Fruit fly (Drosophila melanogaster) whole organism, embryonic: ENCODE results near the gene Naxe.

Experiments used
- CG11504 ChIP-seq: fragments of 200-800 bp; sonication (Bioruptor generic); optimal IDR thresholded peaks from 3 replicates; lab custom pipeline; 2019; ENCODE audit warnings: missing biosample characterization, mild to moderate bottlenecking, missing genetic modification characterization, moderate library complexity
- CG1233 ChIP-seq: fragments of 200-800 bp; sonication (Bioruptor generic); optimal IDR thresholded peaks from 4 replicates; lab custom pipeline; 2018; ENCODE audit warnings: missing biosample characterization, mild to moderate bottlenecking, missing genetic modification characterization
- CG13624 ChIP-seq: fragments of 200-800 bp; sonication (Bioruptor generic); optimal IDR thresholded peaks from 2 replicates; lab custom pipeline; 2016; ENCODE audit warnings: missing biosample characterization, missing genetic modification characterization
- CG14441 ChIP-seq: fragments of 200-800 bp; sonication (Bioruptor generic); IDR thresholded peaks from 2 replicates; pipeline ENCODE4 v1.3.6; 2022; ENCODE audit warnings: missing biosample characterization, missing genetic modification characterization
- CG1647 ChIP-seq: fragments of 200-800 bp; sonication (Bioruptor generic); optimal IDR thresholded peaks from 3 replicates; lab custom pipeline; 2016; ENCODE audit warnings: missing biosample characterization, missing genetic modification characterization
- CG18262 ChIP-seq: fragments of 200-800 bp; optimal IDR thresholded peaks from 3 replicates; lab custom pipeline; 2019; ENCODE audit warnings: missing biosample characterization, mild to moderate bottlenecking, missing genetic modification characterization, moderate library complexity
- CG2120 ChIP-seq: fragments of 200-800 bp; sonication (Bioruptor generic); optimal IDR thresholded peaks from 3 replicates; lab custom pipeline; 2016; ENCODE audit warnings: missing biosample characterization, missing genetic modification characterization
- CG2199 ChIP-seq: fragments of 200-800 bp; sonication (Bioruptor generic); IDR thresholded peaks from 3 replicates; pipeline ENCODE4 v1.3.6; 2022; ENCODE audit warnings: missing biosample characterization, missing genetic modification characterization
- CG2678 ChIP-seq: fragments of 200-800 bp; sonication (Bioruptor generic); optimal IDR thresholded peaks from 3 replicates; lab custom pipeline; 2019; ENCODE audit warnings: missing biosample characterization, mild to moderate bottlenecking, missing genetic modification characterization, moderate library complexity
- CG31365 ChIP-seq: fragments of 200-800 bp; sonication (Bioruptor generic); optimal IDR thresholded peaks from 2 replicates; lab custom pipeline; 2018; ENCODE audit warnings: missing biosample characterization, mild to moderate bottlenecking, missing genetic modification characterization
- CG4707 ChIP-seq: fragments of 200-800 bp; sonication (Bioruptor generic); optimal IDR thresholded peaks from 2 replicates; lab custom pipeline; 2018; ENCODE audit warnings: missing biosample characterization, mild to moderate bottlenecking, missing genetic modification characterization, moderate library complexity
- CG8290 ChIP-seq, 3 experiments: fragments of 200-800 bp; sonication (Bioruptor generic); optimal IDR thresholded peaks; 2 replicates each; lab custom pipeline; 2016 to 2019; ENCODE audit warnings: missing biosample characterization in 3 of 3, missing genetic modification characterization in 3 of 3, mild to moderate bottlenecking in 2 of 3, moderate library complexity in 1 of 3
- CG8388 ChIP-seq: fragments of 200-800 bp; sonication (Bioruptor generic); optimal IDR thresholded peaks from 2 replicates; lab custom pipeline; 2019; ENCODE audit warnings: missing biosample characterization, mild to moderate bottlenecking, missing genetic modification characterization, moderate library complexity
- CG8924 ChIP-seq: fragments of 200-800 bp; optimal IDR thresholded peaks from 3 replicates; lab custom pipeline; 2019; ENCODE audit warnings: missing biosample characterization, mild to moderate bottlenecking, missing genetic modification characterization, moderate library complexity
- CHES-1-like ChIP-seq: fragments of 200-800 bp; sonication (Bioruptor generic); optimal IDR thresholded peaks from 2 replicates; lab custom pipeline; 2016; ENCODE audit warnings: missing biosample characterization, missing genetic modification characterization
- D ChIP-seq, 2 experiments: fragments of 200-800 bp in 1 of 2; fragments of >200 bp in 1 of 2; sonication (Bioruptor generic) in 1 of 2; optimal IDR thresholded peaks; 2 replicates in 1 of 2; 3 replicates in 1 of 2; lab custom pipeline; 2017; ENCODE audit warnings: mild to moderate bottlenecking in 1 of 2, missing biosample characterization in 1 of 2, missing genetic modification characterization in 1 of 2, missing genetic modification reagents in 1 of 2
- Dbx ChIP-seq: fragments of 200-800 bp; sonication (Bioruptor generic); IDR thresholded peaks from 3 replicates; pipeline ENCODE4 v1.3.6; 2022; ENCODE audit warnings: missing biosample characterization, missing genetic modification characterization
- Dip3 ChIP-seq: fragments of 200-800 bp; sonication (Bioruptor generic); optimal IDR thresholded peaks from 3 replicates; lab custom pipeline; 2016; ENCODE audit warnings: missing biosample characterization, missing genetic modification characterization
- Hsf ChIP-seq: fragments of 200-800 bp; sonication (Bioruptor generic); optimal IDR thresholded peaks from 3 replicates; lab custom pipeline; 2016; ENCODE audit warnings: missing biosample characterization, missing genetic modification characterization
- Rfx ChIP-seq: fragments of 200-800 bp; sonication (Bioruptor generic); IDR thresholded peaks from 2 replicates; pipeline ENCODE4 v1.3.6; 2022; ENCODE audit warnings: missing biosample characterization, missing genetic modification characterization
- Six4 ChIP-seq: fragments of 200-800 bp; sonication (Bioruptor generic); optimal IDR thresholded peaks from 2 replicates; lab custom pipeline; 2016; ENCODE audit warnings: missing biosample characterization, missing genetic modification characterization
- Sox102F ChIP-seq: fragments of 200-800 bp; sonication (Bioruptor generic); optimal IDR thresholded peaks from 2 replicates; lab custom pipeline; 2018; ENCODE audit warnings: missing biosample characterization, mild to moderate bottlenecking, missing genetic modification characterization, moderate library complexity
- aop ChIP-seq: fragments of 200-800 bp; sonication (Bioruptor generic); IDR thresholded peaks from 2 replicates; pipeline ENCODE4 v1.3.6; 2022; ENCODE audit warnings: missing biosample characterization, missing genetic modification characterization
- bbx ChIP-seq: fragments of 200-800 bp; sonication (Bioruptor generic); IDR thresholded peaks from 2 replicates; pipeline ENCODE4 v1.3.6; 2022; ENCODE audit warnings: missing biosample characterization, missing genetic modification characterization; ENCODE audit not compliant: partially characterized antibody
- br ChIP-seq: fragments of >200 bp; optimal IDR thresholded peaks from 2 replicates; lab custom pipeline; 2017
- dysf ChIP-seq: fragments of 200-800 bp; sonication (Bioruptor generic); IDR thresholded peaks from 3 replicates; pipeline ENCODE4 v1.3.6; 2022; ENCODE audit warnings: missing biosample characterization, missing genetic modification characterization
- exex ChIP-seq: fragments of 200-800 bp; sonication (Bioruptor generic); optimal IDR thresholded peaks from 4 replicates; lab custom pipeline; 2018; ENCODE audit warnings: missing biosample characterization, mild to moderate bottlenecking, missing genetic modification characterization, moderate library complexity
- gem ChIP-seq: fragments of 200-800 bp; sonication (Bioruptor generic); optimal IDR thresholded peaks from 2 replicates; lab custom pipeline; 2019; ENCODE audit warnings: missing biosample characterization, mild to moderate bottlenecking, missing genetic modification characterization, moderate library complexity
- grn ChIP-seq: fragments of 200-800 bp; sonication (Bioruptor generic); optimal IDR thresholded peaks from 3 replicates; lab custom pipeline; 2017; ENCODE audit warnings: missing biosample characterization, missing genetic modification characterization
- hkb ChIP-seq, 2 experiments: fragments of 200-800 bp in 1 of 2; fragments of >200 bp in 1 of 2; sonication (Bioruptor generic) in 1 of 2; IDR thresholded peaks in 1 of 2; optimal IDR thresholded peaks in 1 of 2; 2 replicates each; pipeline versions ENCODE4 v1.3.6 to Lab custom; 2017 to 2022; ENCODE audit warnings: missing biosample characterization in 1 of 2, missing genetic modification characterization in 1 of 2
- ind ChIP-seq: fragments of 200-800 bp; sonication (Bioruptor generic); optimal IDR thresholded peaks from 3 replicates; lab custom pipeline; 2016; ENCODE audit warnings: missing biosample characterization, missing genetic modification characterization
- jigr1 ChIP-seq: fragments of 200-800 bp; sonication (Bioruptor generic); IDR thresholded peaks from 3 replicates; pipeline ENCODE4 v1.3.6; 2022; ENCODE audit warnings: missing biosample characterization, missing genetic modification characterization
- kni ChIP-seq: fragments of 200-800 bp; sonication (Bioruptor generic); optimal IDR thresholded peaks from 3 replicates; lab custom pipeline; 2017; ENCODE audit warnings: mild to moderate bottlenecking, missing biosample characterization, missing genetic modification reagents, missing genetic modification characterization
- lab ChIP-seq: fragments of 200-800 bp; sonication (Bioruptor generic); optimal IDR thresholded peaks from 3 replicates; lab custom pipeline; 2017; ENCODE audit warnings: missing biosample characterization, missing genetic modification characterization, mild to moderate bottlenecking, moderate library complexity, missing genetic modification reagents
- nom ChIP-seq: fragments of 200-800 bp; sonication (Bioruptor generic); optimal IDR thresholded peaks from 2 replicates; lab custom pipeline; 2017; ENCODE audit warnings: missing biosample characterization, missing genetic modification characterization, mild to moderate bottlenecking, moderate library complexity, missing genetic modification reagents
- odd ChIP-seq: fragments of 200-800 bp; sonication (Bioruptor generic); optimal IDR thresholded peaks from 2 replicates; lab custom pipeline; 2017; ENCODE audit warnings: missing biosample characterization, mild to moderate bottlenecking, missing genetic modification characterization
- pfk ChIP-seq: fragments of 200-800 bp; sonication (Bioruptor generic); optimal IDR thresholded peaks from 2 replicates; lab custom pipeline; 2018; ENCODE audit warnings: missing biosample characterization, mild to moderate bottlenecking, missing genetic modification characterization, moderate library complexity
- sens ChIP-seq: fragments of 200-800 bp; sonication (Bioruptor generic); peaks from one replicate; lab custom pipeline; 2016; ENCODE audit warnings: missing biosample characterization, missing genetic modification characterization
- sna ChIP-seq: fragments of 200-800 bp; sonication (Bioruptor generic); IDR thresholded peaks from 2 replicates; pipeline ENCODE4 v1.3.6; 2022; ENCODE audit warnings: missing biosample characterization, missing genetic modification characterization; ENCODE audit not compliant: partially characterized antibody
- ttk ChIP-seq: fragments of 200-800 bp; sonication (Bioruptor generic); IDR thresholded peaks from 2 replicates; pipeline ENCODE4 v2.1.2; 2022; ENCODE audit warnings: missing biosample characterization, missing genetic modification characterization
- unpg ChIP-seq: fragments of 200-800 bp; sonication (Bioruptor generic); optimal IDR thresholded peaks from 3 replicates; lab custom pipeline; 2018; ENCODE audit warnings: missing biosample characterization, mild to moderate bottlenecking, missing genetic modification characterization, moderate library complexity
- z ChIP-seq: fragments of 200-800 bp; sonication (Bioruptor generic); IDR thresholded peaks from 3 replicates; pipeline ENCODE4 v1.3.6; 2022; ENCODE audit warnings: missing biosample characterization, missing genetic modification characterization
- zf30C ChIP-seq: fragments of 200-800 bp; sonication (Bioruptor generic); optimal IDR thresholded peaks from 3 replicates; lab custom pipeline; 2018; ENCODE audit warnings: missing biosample characterization, mild to moderate bottlenecking, missing genetic modification characterization
- zfh1 ChIP-seq: fragments of 200-800 bp; sonication (Bioruptor generic); IDR thresholded peaks from 3 replicates; pipeline ENCODE4 v1.3.6; 2022; ENCODE audit warnings: missing biosample characterization, missing genetic modification characterization

Gene Naxe

DNA sequence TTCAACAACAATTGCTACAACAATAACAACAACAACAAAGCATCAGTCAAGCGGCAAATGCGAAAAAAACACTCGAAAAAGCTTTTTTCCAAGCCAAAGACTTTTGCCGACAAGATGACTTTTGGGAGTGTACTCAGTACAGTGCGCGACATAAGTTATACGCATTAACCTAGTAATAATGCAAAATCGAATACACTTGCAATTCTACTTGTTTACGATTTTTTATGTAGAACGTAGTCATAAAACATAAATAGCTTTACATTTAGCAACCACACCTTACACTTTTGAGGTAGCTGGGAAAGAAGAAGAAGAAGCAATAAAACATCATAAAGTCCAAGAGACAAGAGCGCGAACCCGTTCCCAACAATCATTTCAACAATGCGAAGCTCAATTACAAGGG is 18.5 kb upstream of the Naxe start (continued):
- 0 out of 2 replicates have a peak, but pooled peaks have one; percentile 5 for TF ChIP-seq CG14441
- TF ChIP-seq jigr1 (GFP tag; lab: Robert Waterston, UW): peak; percentile 26; the same call in 1 of the 3 replicates
- no peak for TF ChIP-seq CG13624 (GFP tag; lab: Kevin White, UChicago)
- TF ChIP-seq kni (GFP tag; lab: Kevin White, UChicago): no peak
- TF ChIP-seq hkb (optimal IDR thresholded peaks at IDR 0.05; lab: Kevin White, UChicago): no peak
- no peak for TF ChIP-seq hkb (GFP tag; IDR thresholded peaks at IDR 0.05; lab: Robert Waterston, UW)
- no peak for TF ChIP-seq odd (GFP tag; lab: Kevin White, UChicago)
- TF ChIP-seq CG1233 (GFP tag; lab: Kevin White, UChicago): no peak
- TF ChIP-seq CG2120 (GFP tag; lab: Kevin White, UChicago): peak; percentile 21
- TF ChIP-seq pfk (GFP tag; lab: Kevin White, UChicago): no peak
- no peak for TF ChIP-seq Dip3
- no peak for TF ChIP-seq grn (GFP tag; lab: Kevin White, UChicago)
- TF ChIP-seq aop (GFP tag; lab: Robert Waterston, UW): no peak
- peak; percentile 8 for TF ChIP-seq CG2678
- TF ChIP-seq CG11504 (tag; lab: Kevin White, UChicago): peak; percentile 34
- peak; percentile 28 for TF ChIP-seq Sox102F
- TF ChIP-seq D (optimal IDR thresholded peaks at IDR 0.05; lab: Kevin White, UChicago): no peak
- TF ChIP-seq D (GFP tag; optimal IDR thresholded peaks at IDR 0.05; lab: Kevin White, UChicago): peak; percentile 7
- TF ChIP-seq sna (GFP tag; lab: Robert Waterston, UW): no peak
- no peak for TF ChIP-seq br
- no peak for TF ChIP-seq Six4
- TF ChIP-seq exex (tag; lab: Kevin White, UChicago): no peak
- peak; percentile 3 for TF ChIP-seq unpg (GFP tag; lab: Kevin White, UChicago)
- peak; percentile 28 for TF ChIP-seq sens (GFP tag; lab: Kevin White, UChicago)
- TF ChIP-seq CG8924 (tag; lab: Kevin White, UChicago): no peak
- no peak for TF ChIP-seq Dbx (GFP tag; lab: Robert Waterston, UW)
- TF ChIP-seq lab (GFP tag; lab: Kevin White, UChicago): peak; percentile 34
- TF ChIP-seq zfh1: no peak
- TF ChIP-seq bbx (GFP tag; lab: Robert Waterston, UW): no peak
- TF ChIP-seq CHES-1-like (GFP tag; lab: Kevin White, UChicago): no peak
- TF ChIP-seq CG4707 (GFP tag; lab: Kevin White, UChicago): no peak
- TF ChIP-seq CG31365 (tag; lab: Kevin White, UChicago): no peak
- TF ChIP-seq ttk (GFP tag; lab: Robert Waterston, UW): peak; percentile 41; the same call in 1 of the 2 replicates
- no peak for TF ChIP-seq Hsf
- no peak for TF ChIP-seq CG2199 (GFP tag; lab: Robert Waterston, UW)
- TF ChIP-seq zf30C (GFP tag; lab: Kevin White, UChicago): no peak
- no peak for TF ChIP-seq CG1647 (GFP tag; lab: Kevin White, UChicago)
- TF ChIP-seq Rfx (GFP tag; lab: Robert Waterston, UW): peak; percentile 36; the same call in 1 of the 2 replicates
- TF ChIP-seq dysf (GFP tag; lab: Robert Waterston, UW): peak; percentile 56
- TF ChIP-seq ind: peak; percentile 16
- peak; percentile 1 for TF ChIP-seq CG8388 (GFP tag; lab: Kevin White, UChicago)
- peak; percentile 3 for TF ChIP-seq nom (GFP tag; lab: Kevin White, UChicago)
- no peak for TF ChIP-seq CG8290 (GFP tag; optimal IDR thresholded peaks at IDR 0.05; lab: Kevin White, UChicago)
- TF ChIP-seq CG8290 (tag; optimal IDR thresholded peaks at IDR 0.05; lab: Kevin White, UChicago): peak in 1 of 2 experiments; percentile 50
- peak; percentile 12 for TF ChIP-seq CG18262 (tag; lab: Kevin White, UChicago)
- no peak for TF ChIP-seq z (GFP tag; lab: Robert Waterston, UW)
- TF ChIP-seq gem (tag; lab: Kevin White, UChicago): peak; percentile 9
- TF ChIP-seq, all 482 proteins: peak for 32
